Worm (Caenorhabditis elegans) whole organism, L1 larva: ENCODE results near the gene C04E6.12.

Source experiments
- C04F5.9 ChIP-seq: sonication (generic microtip); optimal IDR thresholded peaks from 2 replicates; lab custom pipeline; 2016; ENCODE audit warnings: missing genetic modification characterization, missing compliant biosample characterization
- alr-1 ChIP-seq: fragments of 200-800 bp; sonication (Bioruptor generic); optimal IDR thresholded peaks from 2 replicates; lab custom pipeline; 2018; ENCODE audit warnings: borderline replicate concordance, mild to moderate bottlenecking, missing genetic modification characterization, missing compliant biosample characterization
- ceh-90 ChIP-seq: sonication (generic microtip); optimal IDR thresholded peaks from 2 replicates; lab custom pipeline; 2016; ENCODE audit warnings: missing genetic modification characterization, missing compliant biosample characterization
- egl-27 ChIP-seq, 2 experiments: fragments of 150-350 bp in 1 of 2; sonication (generic microtip); optimal IDR thresholded peaks; 3 replicates each; lab custom pipeline; 2017 to 2018; ENCODE audit warnings: missing biosample characterization in 2 of 2, missing genetic modification characterization in 2 of 2, missing genetic modification reagents in 2 of 2
- elt-3 ChIP-seq, 6 experiments: fragments of 150-350 bp in 1 of 6; sonication (generic microtip); optimal IDR thresholded peaks; 2 replicates each; lab custom pipeline; 2017 to 2018; ENCODE audit warnings: missing biosample characterization in 6 of 6, missing genetic modification characterization in 6 of 6, inconsistent platforms in 1 of 6
- hpl-2 ChIP-seq: fragments of 150-350 bp; optimal IDR thresholded peaks from 2 replicates; lab custom pipeline; 2014; ENCODE audit warnings: missing biosample characterization, missing genetic modification reagents, missing genetic modification characterization
- mdl-1 ChIP-seq, 2 experiments: fragments of 150-350 bp; optimal IDR thresholded peaks; 2 replicates each; lab custom pipeline; 2014 to 2017; ENCODE audit warnings: missing biosample characterization in 2 of 2, missing genetic modification characterization in 2 of 2, inconsistent platforms in 1 of 2
- mef-2 ChIP-seq: fragments of 150-350 bp; optimal IDR thresholded peaks from 2 replicates; lab custom pipeline; 2014; ENCODE audit warnings: missing biosample characterization, missing genetic modification characterization
- nhr-237 ChIP-seq: fragments of 150-350 bp; optimal IDR thresholded peaks from 2 replicates; lab custom pipeline; 2014; ENCODE audit warnings: missing biosample characterization, missing genetic modification characterization
- nhr-90 ChIP-seq: sonication (generic microtip); optimal IDR thresholded peaks from 2 replicates; lab custom pipeline; 2016; ENCODE audit warnings: mild to moderate bottlenecking, missing genetic modification characterization, missing compliant biosample characterization; ENCODE audit not compliant: poor library complexity
- skn-1 ChIP-seq: fragments of 150-350 bp; optimal IDR thresholded peaks from 2 replicates; lab custom pipeline; 2014; ENCODE audit warnings: missing biosample characterization, missing genetic modification characterization
- unc-30 ChIP-seq: sonication (generic microtip); optimal IDR thresholded peaks from 2 replicates; lab custom pipeline; 2017; ENCODE audit warnings: missing biosample characterization, missing genetic modification characterization
- zag-1 ChIP-seq: fragments of 150-350 bp; optimal IDR thresholded peaks from 2 replicates; lab custom pipeline; 2014; ENCODE audit warnings: missing biosample characterization, missing genetic modification characterization

- TF ChIP-seq nhr-237 (tag; lab: Kevin White, UChicago) (no peak), mdl-1 (tag; optimal IDR thresholded peaks at IDR 0.05; lab: Kevin White, UChicago) (no peak), mef-2 (tag; lab: Kevin White, UChicago) (no peak), skn-1 (no peak), nhr-90 (tag; lab: Kevin White, UChicago) (no peak), elt-3 (tag; optimal IDR thresholded peaks at IDR 0.05; lab: Kevin White, UChicago) (no peak), C04F5.9 (tag; lab: Kevin White, UChicago) (no peak), egl-27 (tag; optimal IDR thresholded peaks at IDR 0.05; lab: Kevin White, UChicago) (no peak), hpl-2 (GFP tag; lab: Kevin White, UChicago) (no peak), unc-30 (tag; lab: Kevin White, UChicago) (no peak), alr-1 (tag; lab: Kevin White, UChicago) (no peak), zag-1 (tag; lab: Kevin White, UChicago) (no peak), ceh-90 (tag; lab: Kevin White, UChicago) (no peak)
Measured at ce11 chrV:5883735-5884134, 36.1 kb downstream of the C04E6.12 start, which contains the start of gene C04E6.8.
